Fruit fly (Drosophila melanogaster) whole organism, wandering third instar larva: ENCODE results near the gene CG13654.

Source experiments
- Abd-B ChIP-seq: fragments of >200 bp; optimal IDR thresholded peaks from 2 replicates; lab custom pipeline; 2017; ENCODE audit warnings: missing biosample characterization, missing genetic modification characterization
- CG32264 ChIP-seq: fragments of 200-800 bp; sonication (Bioruptor generic); optimal IDR thresholded peaks from 2 replicates; lab custom pipeline; 2016; ENCODE audit warnings: missing biosample characterization, missing genetic modification characterization
- CrebA ChIP-seq: fragments of 200-800 bp; sonication (Bioruptor generic); optimal IDR thresholded peaks from 2 replicates; lab custom pipeline; 2016; ENCODE audit warnings: missing biosample characterization, mild to moderate bottlenecking, missing genetic modification characterization, borderline replicate concordance
- Dfd ChIP-seq: fragments of >200 bp; optimal IDR thresholded peaks from 2 replicates; lab custom pipeline; 2017; ENCODE audit warnings: missing biosample characterization, missing genetic modification characterization
- Dif ChIP-seq: fragments of 200-275, 200-300 bp; sonication (Bioruptor generic); optimal IDR thresholded peaks from 2 replicates; lab custom pipeline; 2018; ENCODE audit warnings: missing biosample characterization, missing genetic modification characterization; ENCODE audit not compliant: partially characterized antibody
- HLH106 ChIP-seq: fragments of 200-800 bp; optimal IDR thresholded peaks from 3 replicates; lab custom pipeline; 2019; ENCODE audit warnings: missing biosample characterization, mild to moderate bottlenecking, missing genetic modification characterization, moderate library complexity
- Hnf4 ChIP-seq: fragments of 200-800 bp; sonication (Bioruptor generic); optimal IDR thresholded peaks from 2 replicates; lab custom pipeline; 2016; ENCODE audit warnings: missing biosample characterization, mild to moderate bottlenecking, missing genetic modification characterization
- Hr78 ChIP-seq: fragments of >200 bp; optimal IDR thresholded peaks from 2 replicates; lab custom pipeline; 2017; ENCODE audit warnings: missing biosample characterization, missing genetic modification characterization
- Hr83 ChIP-seq: fragments of 200-300 bp; sonication (Bioruptor generic); optimal IDR thresholded peaks from 2 replicates; lab custom pipeline; 2016; ENCODE audit warnings: missing biosample characterization, mild to moderate bottlenecking, missing genetic modification characterization, moderate library complexity; ENCODE audit not compliant: poor library complexity, severe bottlenecking
- Jra ChIP-seq: sonication (Bioruptor generic); optimal IDR thresholded peaks from 2 replicates; lab custom pipeline; 2016; ENCODE audit warnings: missing biosample characterization, missing genetic modification characterization
- Myc ChIP-seq: fragments of >200 bp; optimal IDR thresholded peaks from 2 replicates; lab custom pipeline; 2017
- N ChIP-seq: fragments of >200 bp; optimal IDR thresholded peaks from 2 replicates; lab custom pipeline; 2018; ENCODE audit warnings: missing biosample characterization, missing external identifiers, missing genetic modification characterization
- OdsH ChIP-seq: fragments of 200-800 bp; sonication (Bioruptor generic); optimal IDR thresholded peaks from 2 replicates; lab custom pipeline; 2016; ENCODE audit warnings: missing biosample characterization, mild to moderate bottlenecking, missing genetic modification characterization
- Rel ChIP-seq, 2 experiments: fragments of 200-800 bp; sonication (Bioruptor generic) in 1 of 2; optimal IDR thresholded peaks; 2 replicates in 1 of 2; 3 replicates in 1 of 2; lab custom pipeline; 2016 to 2019; ENCODE audit warnings: mild to moderate bottlenecking in 2 of 2, missing biosample characterization in 2 of 2, missing genetic modification characterization in 2 of 2, moderate library complexity in 1 of 2
- Sp1 ChIP-seq: fragments of 200-800 bp; sonication (Bioruptor generic); optimal IDR thresholded peaks from 3 replicates; lab custom pipeline; 2019; ENCODE audit warnings: missing biosample characterization, mild to moderate bottlenecking, missing genetic modification characterization, moderate library complexity
- Vsx2 ChIP-seq: fragments of 200-300, 225-300 bp; sonication (Bioruptor generic); optimal IDR thresholded peaks from 2 replicates; lab custom pipeline; 2018; ENCODE audit warnings: missing biosample characterization, missing genetic modification characterization; ENCODE audit not compliant: partially characterized antibody
- br ChIP-seq: fragments of 200-800 bp; sonication (Bioruptor generic); optimal IDR thresholded peaks from 2 replicates; lab custom pipeline; 2016; ENCODE audit warnings: missing biosample characterization, missing genetic modification characterization
- dl ChIP-seq, 2 experiments: fragments of 175-275, 200-275 bp in 1 of 2; fragments of 200-275 bp in 1 of 2; sonication (Bioruptor generic); optimal IDR thresholded peaks; lab custom pipeline; 2018; ENCODE audit warnings: mild to moderate bottlenecking in 2 of 2, missing biosample characterization in 2 of 2, missing genetic modification characterization in 2 of 2, moderate library complexity in 2 of 2; ENCODE audit not compliant: partially characterized antibody in 2 of 2, insufficient read depth in 1 of 2
- dmrt93B ChIP-seq: fragments of 200-800 bp; sonication (Bioruptor generic); optimal IDR thresholded peaks from 2 replicates; lab custom pipeline; 2018; ENCODE audit warnings: missing biosample characterization, mild to moderate bottlenecking, missing genetic modification characterization
- ey ChIP-seq: fragments of 200-800 bp; sonication (Bioruptor generic); optimal IDR thresholded peaks from 2 replicates; lab custom pipeline; 2016; ENCODE audit warnings: missing biosample characterization, missing genetic modification characterization
- foxo ChIP-seq, 2 experiments: fragments of 200-800 bp; sonication (Bioruptor generic); optimal IDR thresholded peaks; 2 replicates in 1 of 2; 3 replicates in 1 of 2; lab custom pipeline; 2016 to 2017; ENCODE audit warnings: missing biosample characterization in 2 of 2, missing genetic modification characterization in 2 of 2
- fru ChIP-seq: fragments of 200-800 bp; sonication (Bioruptor generic); optimal IDR thresholded peaks from 3 replicates; lab custom pipeline; 2016; ENCODE audit warnings: missing biosample characterization, mild to moderate bottlenecking, missing genetic modification characterization
- h ChIP-seq: fragments of 200-800 bp; sonication (Bioruptor generic); optimal IDR thresholded peaks from 3 replicates; lab custom pipeline; 2016; ENCODE audit warnings: missing biosample characterization, mild to moderate bottlenecking, missing genetic modification characterization
- jim ChIP-seq: fragments of 175-275, 200-325 bp; sonication (Bioruptor generic); optimal IDR thresholded peaks from 2 replicates; lab custom pipeline; 2016; ENCODE audit warnings: missing biosample characterization, mild to moderate bottlenecking, missing genetic modification characterization
- lola ChIP-seq: fragments of >200 bp; optimal IDR thresholded peaks from 2 replicates; lab custom pipeline; 2017; ENCODE audit warnings: missing biosample characterization, missing genetic modification characterization
- pan ChIP-seq: fragments of >200 bp; optimal IDR thresholded peaks from 2 replicates; lab custom pipeline; 2017
- psq ChIP-seq: fragments of 200-800 bp; sonication (Bioruptor generic); optimal IDR thresholded peaks from 3 replicates; lab custom pipeline; 2017; ENCODE audit warnings: missing biosample characterization, mild to moderate bottlenecking, missing genetic modification characterization, moderate library complexity
- rgr ChIP-seq: fragments of 200-800 bp; sonication (Bioruptor generic); optimal IDR thresholded peaks from 3 replicates; lab custom pipeline; 2016; ENCODE audit warnings: missing biosample characterization, mild to moderate bottlenecking, missing genetic modification characterization
- sv ChIP-seq: fragments of 200-800 bp; sonication (Bioruptor generic); optimal IDR thresholded peaks from 3 replicates; lab custom pipeline; 2016; ENCODE audit warnings: missing biosample characterization, missing genetic modification characterization
- tai ChIP-seq: sonication (Bioruptor generic); optimal IDR thresholded peaks from 2 replicates; lab custom pipeline; 2016; ENCODE audit warnings: missing biosample characterization, missing genetic modification characterization
- usp ChIP-seq: fragments of >200 bp; optimal IDR thresholded peaks from 2 replicates; lab custom pipeline; 2017; ENCODE audit warnings: missing biosample characterization, missing genetic modification characterization
- woc ChIP-seq: sonication (Bioruptor generic); optimal IDR thresholded peaks from 2 replicates; lab custom pipeline; 2016; ENCODE audit warnings: missing biosample characterization, mild to moderate bottlenecking, missing genetic modification characterization

The CG13654 gene

dm6 chr3R:25181424-25181823, 18.2 kb upstream of the CG13654 start:
- TF ChIP-seq dmrt93B (GFP tag; lab: Kevin White, UChicago) (no peak), pan (lab: Kevin White, UChicago) (no peak), br (no peak), tai (no peak), Sp1 (GFP tag; lab: Kevin White, UChicago) (no peak), Hr78 (GFP tag; lab: Kevin White, UChicago) (no peak), foxo (GFP tag; optimal IDR thresholded peaks at IDR 0.05; lab: Kevin White, UChicago) (no peak), OdsH (GFP tag; lab: Kevin White, UChicago) (no peak), woc (no peak), jim (GFP tag; lab: Kevin White, UChicago) (no peak), Myc (lab: Kevin White, UChicago) (no peak), Jra (GFP tag; lab: Kevin White, UChicago) (no peak), Abd-B (GFP tag; lab: Kevin White, UChicago) (no peak), usp (GFP tag; lab: Kevin White, UChicago) (no peak)

DNA sequence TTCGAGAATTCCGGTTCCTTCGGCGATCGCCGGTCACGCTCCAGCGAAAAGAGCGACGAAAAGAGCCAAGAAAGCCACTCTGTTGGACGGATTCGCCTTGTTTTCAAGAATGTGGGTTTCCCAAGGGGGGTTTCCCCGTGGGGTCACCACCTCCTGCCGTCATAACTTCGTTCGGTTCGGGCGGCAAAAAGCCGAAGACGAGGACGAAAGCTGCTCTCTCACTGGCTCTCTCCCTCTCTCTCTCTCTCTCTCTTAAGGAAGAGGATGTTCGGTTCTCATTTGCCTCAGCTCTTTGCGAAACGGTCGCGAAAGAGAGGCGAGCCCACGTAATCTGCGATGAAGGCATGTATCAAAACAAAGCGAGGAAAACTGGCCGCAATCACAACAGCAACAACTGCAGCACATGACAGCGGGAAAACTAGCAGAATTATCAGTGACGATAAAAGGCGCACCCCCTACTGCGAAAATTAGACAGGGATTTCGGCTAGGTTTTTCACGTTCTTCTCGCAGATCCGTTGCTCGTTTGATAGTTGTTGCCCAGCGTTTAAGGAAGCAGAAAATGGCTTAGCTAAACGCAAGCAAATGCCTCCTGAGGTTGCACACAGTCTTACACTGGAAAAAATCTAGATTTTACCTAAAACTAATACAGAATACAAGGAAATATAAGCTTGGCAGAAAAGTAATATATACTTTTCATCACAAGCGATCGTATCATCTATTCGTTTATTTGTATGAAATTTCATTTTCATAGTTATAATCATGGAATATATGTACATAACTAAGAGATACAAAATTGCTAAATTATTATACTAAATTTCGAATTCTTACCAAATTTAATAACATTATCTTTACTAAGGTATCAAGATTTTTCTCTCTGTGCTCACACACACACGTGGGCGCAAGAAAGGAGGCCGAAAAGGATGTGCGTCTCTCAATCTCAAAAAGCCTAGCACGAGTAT, 15.9 kb upstream of the CG13654 start, which contains the start of gene dan:
TSS of gene dan (plus strand) at position 900 of the 959 bp plus-strand sequence.
- TF ChIP-seq CrebA (no peak), Vsx2 (peak; percentile 67), Myc (lab: Kevin White, UChicago) (no peak), Sp1 (GFP tag; lab: Kevin White, UChicago) (peak; percentile 63), Hr78 (GFP tag; lab: Kevin White, UChicago) (no peak), OdsH (GFP tag; lab: Kevin White, UChicago) (peak; percentile 30), h (GFP tag; lab: Kevin White, UChicago) (peak; percentile 43), Dif (GFP tag; lab: Kevin White, UChicago) (peak; percentile 92), lola (GFP tag; lab: Kevin White, UChicago) (no peak), rgr (peak; percentile 36), CG32264 (no peak), pan (lab: Kevin White, UChicago) (no peak), ey (GFP tag; lab: Kevin White, UChicago) (no peak), woc (no peak), HLH106 (tag; lab: Kevin White, UChicago) (peak; percentile 43), Hr83 (peak; percentile 38), Rel (GFP tag; optimal IDR thresholded peaks at IDR 0.05; lab: Kevin White, UChicago) (no peak), Rel (tag; optimal IDR thresholded peaks at IDR 0.05; lab: Kevin White, UChicago) (peak; percentile 82), fru (GFP tag; lab: Kevin White, UChicago) (peak; percentile 41), Dfd (GFP tag; lab: Kevin White, UChicago) (no peak), usp (GFP tag; lab: Kevin White, UChicago) (no peak), foxo (GFP tag; optimal IDR thresholded peaks at IDR 0.05; lab: Kevin White, UChicago) (peak in 1 of 2 experiments; percentile 71), tai (no peak), jim (GFP tag; lab: Kevin White, UChicago) (no peak), Jra (GFP tag; lab: Kevin White, UChicago) (no peak), Hnf4 (GFP tag; lab: Kevin White, UChicago) (peak; percentile 7), dl (GFP tag; optimal IDR thresholded peaks at IDR 0.05; lab: Kevin White, UChicago; ENCODE audit: insufficient read depth in 1 of 2, partially characterized antibody in 2 of 2) (peak; percentile 89 to 91), psq (GFP tag; lab: Kevin White, UChicago) (peak; percentile 53), Abd-B (GFP tag; lab: Kevin White, UChicago) (no peak)

- peak; percentile 67 for TF ChIP-seq N
- TF ChIP-seq Sp1 (GFP tag; lab: Kevin White, UChicago), result no peak
- TF ChIP-seq foxo (GFP tag; optimal IDR thresholded peaks at IDR 0.05; lab: Kevin White, UChicago), result no peak
- TF ChIP-seq Hr78 (GFP tag; lab: Kevin White, UChicago), result no peak
Observed at dm6 chr3R:25184540-25184939, 15.1 kb upstream of the CG13654 start.

DNA sequence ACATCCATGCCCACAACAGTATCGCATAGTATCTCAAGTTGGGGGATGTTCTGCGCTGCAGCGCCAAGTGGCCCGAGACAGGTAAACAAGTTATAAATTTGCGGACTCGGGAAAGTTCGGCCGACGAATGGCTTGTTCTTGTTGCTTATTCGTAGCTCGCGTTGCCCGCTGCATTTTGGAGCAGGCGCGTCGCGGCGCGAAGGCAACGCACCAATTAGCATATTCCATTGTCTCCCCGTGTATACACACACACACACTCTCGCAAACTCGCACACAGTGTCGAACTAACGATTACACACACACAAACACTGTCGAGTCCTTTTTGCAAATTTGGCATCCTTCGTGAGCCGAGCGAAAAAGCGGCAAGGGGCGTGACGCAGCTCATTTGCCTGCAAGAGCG, 10.6 kb upstream of the CG13654 start:
- TF ChIP-seq ey (GFP tag; lab: Kevin White, UChicago), result no peak
- no peak for TF ChIP-seq Jra (GFP tag; lab: Kevin White, UChicago)
- TF ChIP-seq Hr83, result no peak
- no peak for TF ChIP-seq pan (lab: Kevin White, UChicago)
- TF ChIP-seq rgr, result no peak
- no peak for TF ChIP-seq Dif (GFP tag; lab: Kevin White, UChicago)
- no peak for TF ChIP-seq CrebA
- no peak for TF ChIP-seq Dfd (GFP tag; lab: Kevin White, UChicago)
- TF ChIP-seq Myc (lab: Kevin White, UChicago), result no peak
- TF ChIP-seq fru (GFP tag; lab: Kevin White, UChicago), result no peak
- no peak for TF ChIP-seq Sp1 (GFP tag; lab: Kevin White, UChicago)
- TF ChIP-seq Abd-B (GFP tag; lab: Kevin White, UChicago), result no peak
- TF ChIP-seq sv (GFP tag; lab: Kevin White, UChicago), result no peak
- TF ChIP-seq CG32264, result no peak
